Fruit fly (Drosophila melanogaster) whole organism, wandering third instar larva: ENCODE data around the gene ATPsynbetaL.
A peak's percentile ranks its signal among the peaks of the same experiment; 100 is the strongest.

Experiments used
- Abd-B ChIP-seq: fragments of >200 bp; optimal IDR thresholded peaks from 2 replicates; lab custom pipeline; 2017; ENCODE audit warnings: missing biosample characterization, missing genetic modification characterization
- CG32264 ChIP-seq: fragments of 200-800 bp; sonication (Bioruptor generic); optimal IDR thresholded peaks from 2 replicates; lab custom pipeline; 2016; ENCODE audit warnings: missing biosample characterization, missing genetic modification characterization
- CG9705 ChIP-seq: fragments of 200-800 bp; sonication (Bioruptor generic); optimal IDR thresholded peaks from 2 replicates; lab custom pipeline; 2018; ENCODE audit warnings: missing biosample characterization, mild to moderate bottlenecking, missing genetic modification characterization
- CrebA ChIP-seq: fragments of 200-800 bp; sonication (Bioruptor generic); optimal IDR thresholded peaks from 2 replicates; lab custom pipeline; 2016; ENCODE audit warnings: missing biosample characterization, mild to moderate bottlenecking, missing genetic modification characterization, borderline replicate concordance
- Dfd ChIP-seq: fragments of >200 bp; optimal IDR thresholded peaks from 2 replicates; lab custom pipeline; 2017; ENCODE audit warnings: missing biosample characterization, missing genetic modification characterization
- HLH106 ChIP-seq: fragments of 200-800 bp; optimal IDR thresholded peaks from 3 replicates; lab custom pipeline; 2019; ENCODE audit warnings: missing biosample characterization, mild to moderate bottlenecking, missing genetic modification characterization, moderate library complexity
- Hnf4 ChIP-seq: fragments of 200-800 bp; sonication (Bioruptor generic); optimal IDR thresholded peaks from 2 replicates; lab custom pipeline; 2016; ENCODE audit warnings: missing biosample characterization, mild to moderate bottlenecking, missing genetic modification characterization
- Hr78 ChIP-seq: fragments of >200 bp; optimal IDR thresholded peaks from 2 replicates; lab custom pipeline; 2017; ENCODE audit warnings: missing biosample characterization, missing genetic modification characterization
- Hr83 ChIP-seq: fragments of 200-300 bp; sonication (Bioruptor generic); optimal IDR thresholded peaks from 2 replicates; lab custom pipeline; 2016; ENCODE audit warnings: missing biosample characterization, mild to moderate bottlenecking, missing genetic modification characterization, moderate library complexity; ENCODE audit not compliant: poor library complexity, severe bottlenecking
- Jra ChIP-seq: sonication (Bioruptor generic); optimal IDR thresholded peaks from 2 replicates; lab custom pipeline; 2016; ENCODE audit warnings: missing biosample characterization, missing genetic modification characterization
- Mio ChIP-seq: sonication (Bioruptor generic); optimal IDR thresholded peaks from 2 replicates; lab custom pipeline; 2016; ENCODE audit warnings: missing biosample characterization, missing genetic modification characterization
- Myc ChIP-seq: fragments of >200 bp; optimal IDR thresholded peaks from 2 replicates; lab custom pipeline; 2017
- OdsH ChIP-seq: fragments of 200-800 bp; sonication (Bioruptor generic); optimal IDR thresholded peaks from 2 replicates; lab custom pipeline; 2016; ENCODE audit warnings: missing biosample characterization, mild to moderate bottlenecking, missing genetic modification characterization
- Rel ChIP-seq, 2 experiments: fragments of 200-800 bp; sonication (Bioruptor generic) in 1 of 2; optimal IDR thresholded peaks; 2 replicates in 1 of 2; 3 replicates in 1 of 2; lab custom pipeline; 2016 to 2019; ENCODE audit warnings: mild to moderate bottlenecking in 2 of 2, missing biosample characterization in 2 of 2, missing genetic modification characterization in 2 of 2, moderate library complexity in 1 of 2
- Sp1 ChIP-seq: fragments of 200-800 bp; sonication (Bioruptor generic); optimal IDR thresholded peaks from 3 replicates; lab custom pipeline; 2019; ENCODE audit warnings: missing biosample characterization, mild to moderate bottlenecking, missing genetic modification characterization, moderate library complexity
- Vsx2 ChIP-seq: fragments of 200-300, 225-300 bp; sonication (Bioruptor generic); optimal IDR thresholded peaks from 2 replicates; lab custom pipeline; 2018; ENCODE audit warnings: missing biosample characterization, missing genetic modification characterization; ENCODE audit not compliant: partially characterized antibody
- br ChIP-seq: fragments of 200-800 bp; sonication (Bioruptor generic); optimal IDR thresholded peaks from 2 replicates; lab custom pipeline; 2016; ENCODE audit warnings: missing biosample characterization, missing genetic modification characterization
- brk ChIP-seq: fragments of 200-800 bp; sonication (Bioruptor generic); optimal IDR thresholded peaks from 2 replicates; lab custom pipeline; 2016; ENCODE audit warnings: missing biosample characterization, mild to moderate bottlenecking, missing genetic modification characterization
- dl ChIP-seq, 2 experiments: fragments of 175-275, 200-275 bp in 1 of 2; fragments of 200-275 bp in 1 of 2; sonication (Bioruptor generic); optimal IDR thresholded peaks; lab custom pipeline; 2018; ENCODE audit warnings: mild to moderate bottlenecking in 2 of 2, missing biosample characterization in 2 of 2, missing genetic modification characterization in 2 of 2, moderate library complexity in 2 of 2; ENCODE audit not compliant: partially characterized antibody in 2 of 2, insufficient read depth in 1 of 2
- dmrt93B ChIP-seq: fragments of 200-800 bp; sonication (Bioruptor generic); optimal IDR thresholded peaks from 2 replicates; lab custom pipeline; 2018; ENCODE audit warnings: missing biosample characterization, mild to moderate bottlenecking, missing genetic modification characterization
- dsf ChIP-seq: sonication (Bioruptor generic); optimal IDR thresholded peaks from 2 replicates; lab custom pipeline; 2016; ENCODE audit warnings: missing biosample characterization, missing genetic modification characterization, borderline replicate concordance
- ey ChIP-seq: fragments of 200-800 bp; sonication (Bioruptor generic); optimal IDR thresholded peaks from 2 replicates; lab custom pipeline; 2016; ENCODE audit warnings: missing biosample characterization, missing genetic modification characterization
- fru ChIP-seq: fragments of 200-800 bp; sonication (Bioruptor generic); optimal IDR thresholded peaks from 3 replicates; lab custom pipeline; 2016; ENCODE audit warnings: missing biosample characterization, mild to moderate bottlenecking, missing genetic modification characterization
- h ChIP-seq: fragments of 200-800 bp; sonication (Bioruptor generic); optimal IDR thresholded peaks from 3 replicates; lab custom pipeline; 2016; ENCODE audit warnings: missing biosample characterization, mild to moderate bottlenecking, missing genetic modification characterization
- lola ChIP-seq: fragments of >200 bp; optimal IDR thresholded peaks from 2 replicates; lab custom pipeline; 2017; ENCODE audit warnings: missing biosample characterization, missing genetic modification characterization
- rgr ChIP-seq: fragments of 200-800 bp; sonication (Bioruptor generic); optimal IDR thresholded peaks from 3 replicates; lab custom pipeline; 2016; ENCODE audit warnings: missing biosample characterization, mild to moderate bottlenecking, missing genetic modification characterization
- sage ChIP-seq: fragments of 200-800 bp; sonication (Bioruptor generic); optimal IDR thresholded peaks from 2 replicates; lab custom pipeline; 2016; ENCODE audit warnings: missing biosample characterization, mild to moderate bottlenecking, missing genetic modification characterization
- sv ChIP-seq: fragments of 200-800 bp; sonication (Bioruptor generic); optimal IDR thresholded peaks from 3 replicates; lab custom pipeline; 2016; ENCODE audit warnings: missing biosample characterization, missing genetic modification characterization
- woc ChIP-seq: sonication (Bioruptor generic); optimal IDR thresholded peaks from 2 replicates; lab custom pipeline; 2016; ENCODE audit warnings: missing biosample characterization, mild to moderate bottlenecking, missing genetic modification characterization

Gene ATPsynbetaL

DNA sequence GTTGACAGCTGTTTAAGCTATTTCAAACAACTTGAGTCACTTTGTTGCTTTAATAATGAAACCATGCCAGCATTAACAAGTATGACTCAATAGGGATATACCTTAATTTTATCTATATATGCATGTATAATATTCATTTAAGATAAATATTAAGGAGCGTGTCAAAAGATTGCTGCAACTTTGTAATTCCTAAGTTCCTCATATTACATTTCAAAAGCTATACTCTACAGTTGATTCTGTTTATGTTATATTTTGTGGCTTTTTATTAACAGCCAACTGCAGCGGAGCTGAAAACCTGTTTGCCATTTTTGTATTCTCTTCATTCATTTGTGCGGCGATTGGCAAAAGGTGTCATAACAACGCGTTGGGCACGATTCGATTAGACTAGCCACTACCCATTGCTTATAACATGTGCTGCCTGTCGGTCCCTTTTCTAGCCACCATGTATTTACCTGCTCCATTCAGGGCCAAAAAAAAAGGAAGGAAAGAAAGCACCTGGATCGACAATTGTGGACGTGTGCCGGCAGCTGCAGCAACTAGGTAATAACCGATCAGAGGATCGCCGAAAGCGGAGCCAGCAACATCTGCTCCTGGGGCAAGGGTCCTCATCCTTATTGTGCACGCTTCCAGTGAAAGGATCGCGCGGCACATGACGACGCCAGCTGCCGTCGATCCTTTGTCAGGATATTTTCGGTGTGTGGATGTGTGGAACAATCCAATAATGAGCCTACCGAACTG lies 48.7 kb upstream of the ATPsynbetaL start:
- TF ChIP-seq dl (GFP tag; optimal IDR thresholded peaks at IDR 0.05; lab: Kevin White, UChicago; ENCODE audit: insufficient read depth in 1 of 2, partially characterized antibody in 2 of 2), result peak in 1 of 2 experiments; percentile 14
- no peak for TF ChIP-seq Abd-B (GFP tag; lab: Kevin White, UChicago)
- TF ChIP-seq Hr83 (GFP tag; lab: Kevin White, UChicago), result no peak
- no peak for TF ChIP-seq ey (GFP tag; lab: Kevin White, UChicago)
- TF ChIP-seq rgr (GFP tag; lab: Kevin White, UChicago), result peak; percentile 15
- TF ChIP-seq woc (GFP tag; lab: Kevin White, UChicago), result peak; percentile 1
- TF ChIP-seq sage (GFP tag; lab: Kevin White, UChicago), result peak; percentile 3

DNA sequence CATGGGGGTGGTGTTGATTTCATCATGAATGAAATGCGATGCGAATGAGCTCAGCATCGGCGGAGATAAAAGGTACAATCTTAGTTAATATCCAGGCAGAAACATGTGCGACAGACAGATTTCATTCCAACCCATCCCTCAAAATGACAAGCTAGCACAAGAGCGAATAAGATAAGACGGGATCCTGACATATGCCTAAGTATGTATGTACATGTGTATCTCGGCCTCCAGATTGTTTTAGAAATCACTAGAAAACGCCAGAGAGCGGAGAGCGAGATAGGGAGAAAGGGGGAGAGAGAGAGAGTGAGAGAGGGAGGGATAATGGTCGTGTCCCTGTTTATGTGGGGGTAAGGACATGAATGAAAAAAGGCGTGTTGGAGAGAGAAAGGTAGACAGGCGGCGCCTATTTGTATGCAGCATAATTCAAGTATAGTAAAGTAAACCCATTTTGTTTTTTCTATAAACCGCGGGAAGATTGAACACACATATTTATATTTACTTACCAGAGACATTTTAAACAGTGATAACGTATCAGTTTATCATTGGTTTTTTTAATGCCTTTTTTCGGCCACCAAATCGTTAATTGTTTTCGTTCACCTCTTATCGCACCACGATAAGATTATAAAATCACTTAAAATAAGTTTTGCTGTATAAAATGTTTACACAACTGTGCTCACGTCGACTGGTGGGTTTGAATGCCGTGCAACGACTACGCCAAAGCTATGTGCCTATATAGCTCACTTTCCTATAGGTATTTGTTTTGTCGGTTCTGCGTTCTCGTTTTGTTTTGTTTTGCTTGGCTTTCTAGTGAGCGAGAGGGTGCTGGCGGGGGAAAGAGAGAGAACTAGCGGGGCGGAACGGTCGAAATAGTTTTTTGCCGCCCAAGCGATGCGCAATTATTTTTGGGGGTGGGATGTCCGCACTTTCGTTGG lies 47.4 kb upstream of the ATPsynbetaL start:
- TF ChIP-seq h (GFP tag; lab: Kevin White, UChicago), result peak; percentile 58
- TF ChIP-seq ey (GFP tag; lab: Kevin White, UChicago), result no peak
- no peak for TF ChIP-seq CG32264 (GFP tag; lab: Kevin White, UChicago)
- TF ChIP-seq br, result peak; percentile 2
- no peak for TF ChIP-seq fru (GFP tag; lab: Kevin White, UChicago)
- peak; percentile 63 for TF ChIP-seq Sp1
- TF ChIP-seq Rel (GFP tag; optimal IDR thresholded peaks at IDR 0.05; lab: Kevin White, UChicago), result no peak
- peak; percentile 5 for TF ChIP-seq Rel (tag; optimal IDR thresholded peaks at IDR 0.05; lab: Kevin White, UChicago)
- no peak for TF ChIP-seq dmrt93B (GFP tag; lab: Kevin White, UChicago)
- peak; percentile 6 for TF ChIP-seq Hr83 (GFP tag; lab: Kevin White, UChicago)
- peak; percentile 32 for TF ChIP-seq sv (GFP tag; lab: Kevin White, UChicago)
- TF ChIP-seq brk (GFP tag; lab: Kevin White, UChicago), result peak; percentile 27
- TF ChIP-seq CrebA (GFP tag; lab: Kevin White, UChicago), result peak; percentile 64
- peak; percentile 38 for TF ChIP-seq Jra (GFP tag; lab: Kevin White, UChicago)
- no peak for TF ChIP-seq Hr78 (GFP tag; lab: Kevin White, UChicago)
- TF ChIP-seq Hnf4 (GFP tag; lab: Kevin White, UChicago), result peak; percentile 22

DNA sequence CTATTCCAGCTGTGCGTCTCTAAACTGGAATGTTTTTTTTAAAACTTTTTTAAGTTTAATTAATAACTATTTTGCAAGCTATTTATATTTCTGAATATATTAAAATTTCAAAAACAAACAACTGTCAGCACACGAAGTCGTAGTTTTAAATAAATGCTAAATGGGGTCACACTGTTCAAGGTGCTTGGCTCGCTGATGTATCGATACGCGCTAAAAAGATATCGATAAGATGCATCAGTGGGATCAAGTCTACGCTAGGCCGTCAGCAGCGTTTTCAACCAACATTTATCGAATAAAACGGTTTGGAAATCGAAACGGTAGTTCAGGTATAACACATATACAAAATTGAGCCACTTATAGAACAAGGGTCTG lies 46.8 kb upstream of the ATPsynbetaL start, which contains the start of gene Diap1:
Diap1 (minus strand) TSS at position 148 of the 372 bp plus-strand sequence.
- TF ChIP-seq br (no peak), Hr78 (GFP tag; lab: Kevin White, UChicago) (no peak), dsf (no peak), HLH106 (peak; percentile 15), CG9705 (GFP tag; lab: Kevin White, UChicago) (no peak), Mio (GFP tag; lab: Kevin White, UChicago) (no peak), Jra (GFP tag; lab: Kevin White, UChicago) (no peak), CrebA (GFP tag; lab: Kevin White, UChicago) (no peak), Dfd (GFP tag; lab: Kevin White, UChicago) (no peak), rgr (GFP tag; lab: Kevin White, UChicago) (no peak), Abd-B (GFP tag; lab: Kevin White, UChicago) (no peak), OdsH (GFP tag; lab: Kevin White, UChicago) (no peak), woc (GFP tag; lab: Kevin White, UChicago) (no peak), Vsx2 (GFP tag; lab: Kevin White, UChicago) (peak; percentile 92), lola (GFP tag; lab: Kevin White, UChicago) (no peak), Rel (GFP tag; optimal IDR thresholded peaks at IDR 0.05; lab: Kevin White, UChicago) (no peak), Rel (tag; optimal IDR thresholded peaks at IDR 0.05; lab: Kevin White, UChicago) (peak; percentile 65), sv (GFP tag; lab: Kevin White, UChicago) (no peak), Myc (lab: Kevin White, UChicago) (peak; percentile 74)
